Fruit fly (Drosophila melanogaster) whole organism, prepupa: ENCODE results near the gene CG31161.

Experiments used
- CG10669 ChIP-seq: fragments of 200-800 bp; sonication (Bioruptor generic); optimal IDR thresholded peaks from 3 replicates; lab custom pipeline; 2018; ENCODE audit warnings: missing biosample characterization, mild to moderate bottlenecking, missing genetic modification characterization, moderate library complexity
- CG11294 ChIP-seq: fragments of 200-800 bp; sonication (Bioruptor generic); IDR thresholded peaks from 2 replicates; pipeline ENCODE4 v1.3.6; 2022; ENCODE audit warnings: missing biosample characterization, missing genetic modification characterization
- CG11762 ChIP-seq: fragments of 200-800 bp; sonication (Bioruptor generic); optimal IDR thresholded peaks from 3 replicates; lab custom pipeline; 2016; ENCODE audit warnings: missing biosample characterization, missing genetic modification characterization; ENCODE audit not compliant: insufficient read depth
- CG11902 ChIP-seq: fragments of 200-800 bp; sonication (Bioruptor generic); optimal IDR thresholded peaks from 3 replicates; lab custom pipeline; 2016; ENCODE audit warnings: missing biosample characterization, missing genetic modification characterization
- CG1621 ChIP-seq: fragments of 200-800 bp; sonication (Bioruptor generic); optimal IDR thresholded peaks from 3 replicates; lab custom pipeline; 2018; ENCODE audit warnings: missing biosample characterization, mild to moderate bottlenecking, missing genetic modification characterization
- CG16779 ChIP-seq: fragments of 200-800 bp; sonication (Bioruptor generic); optimal IDR thresholded peaks from 3 replicates; lab custom pipeline; 2017; ENCODE audit warnings: missing biosample characterization, mild to moderate bottlenecking, missing genetic modification characterization
- CG3032 ChIP-seq: fragments of 200-800 bp; optimal IDR thresholded peaks from 2 replicates; lab custom pipeline; 2019; ENCODE audit warnings: missing biosample characterization, mild to moderate bottlenecking, missing genetic modification characterization, moderate library complexity
- CG31627 ChIP-seq: fragments of 200-800 bp; sonication (Bioruptor generic); optimal IDR thresholded peaks from 3 replicates; lab custom pipeline; 2016; ENCODE audit warnings: missing biosample characterization, missing genetic modification characterization
- CG32006 ChIP-seq: fragments of 200-800 bp; sonication (Bioruptor generic); optimal IDR thresholded peaks from 3 replicates; lab custom pipeline; 2017; ENCODE audit warnings: missing biosample characterization, mild to moderate bottlenecking, missing genetic modification characterization
- CG34406 ChIP-seq: fragments of 200-800 bp; sonication (Bioruptor generic); optimal IDR thresholded peaks from 3 replicates; lab custom pipeline; 2016; ENCODE audit warnings: missing biosample characterization, missing genetic modification characterization
- CG3919 ChIP-seq: fragments of 200-800 bp; sonication (Bioruptor generic); optimal IDR thresholded peaks from 3 replicates; lab custom pipeline; 2016; ENCODE audit warnings: missing biosample characterization, missing genetic modification characterization
- CG4318 ChIP-seq: fragments of 200-800 bp; sonication (Bioruptor generic); optimal IDR thresholded peaks from 3 replicates; lab custom pipeline; 2017; ENCODE audit warnings: missing biosample characterization, mild to moderate bottlenecking, missing genetic modification characterization
- CG6163 ChIP-seq: fragments of 200-800 bp; sonication (Bioruptor generic); IDR thresholded peaks from 3 replicates; pipeline ENCODE4 v1.3.6; 2022; ENCODE audit warnings: missing biosample characterization, missing genetic modification characterization
- CG6276 ChIP-seq: fragments of 200-800 bp; sonication (Bioruptor generic); optimal IDR thresholded peaks from 2 replicates; lab custom pipeline; 2017; ENCODE audit warnings: missing biosample characterization, mild to moderate bottlenecking, missing genetic modification characterization
- CG6792 ChIP-seq: fragments of 200-800 bp; sonication (Bioruptor generic); optimal IDR thresholded peaks from 3 replicates; lab custom pipeline; 2016; ENCODE audit warnings: missing biosample characterization, missing genetic modification characterization
- CG6808 ChIP-seq: fragments of 200-800 bp; sonication (Bioruptor generic); optimal IDR thresholded peaks from 3 replicates; lab custom pipeline; 2017; ENCODE audit warnings: missing biosample characterization, missing genetic modification characterization, mild to moderate bottlenecking, moderate library complexity, missing genetic modification reagents
- CG6854 ChIP-seq: fragments of 200-800 bp; sonication (Bioruptor generic); optimal IDR thresholded peaks from 2 replicates; lab custom pipeline; 2017; ENCODE audit warnings: missing biosample characterization, mild to moderate bottlenecking, missing genetic modification characterization
- CG7368 ChIP-seq: fragments of 200-800 bp; sonication (Bioruptor generic); optimal IDR thresholded peaks from 3 replicates; lab custom pipeline; 2016; ENCODE audit warnings: missing biosample characterization, missing genetic modification characterization
- CG8119 ChIP-seq: fragments of 200-800 bp; sonication (Bioruptor generic); IDR thresholded peaks from 3 replicates; pipeline ENCODE4 v1.3.6; 2022; ENCODE audit warnings: missing biosample characterization, missing genetic modification characterization
- CG8319 ChIP-seq: fragments of 200-800 bp; sonication (Bioruptor generic); optimal IDR thresholded peaks from 3 replicates; lab custom pipeline; 2016; ENCODE audit warnings: missing biosample characterization, missing genetic modification characterization
- Eip75B ChIP-seq: fragments of 200-800 bp; sonication (Bioruptor generic); optimal IDR thresholded peaks from 3 replicates; lab custom pipeline; 2016; ENCODE audit warnings: missing biosample characterization, missing genetic modification characterization
- Eip78C ChIP-seq: fragments of 200-800 bp; sonication (Bioruptor generic); peaks from one replicate; lab custom pipeline; 2016; ENCODE audit warnings: missing biosample characterization, missing genetic modification characterization
- Ets21C ChIP-seq: fragments of 200-800 bp; sonication (Bioruptor generic); optimal IDR thresholded peaks from 3 replicates; lab custom pipeline; 2016; ENCODE audit warnings: missing biosample characterization, missing genetic modification characterization
- Ets96B ChIP-seq: fragments of 200-800 bp; optimal IDR thresholded peaks from 2 replicates; lab custom pipeline; 2019; ENCODE audit warnings: missing biosample characterization, mild to moderate bottlenecking, missing genetic modification characterization, moderate library complexity
- Gug ChIP-seq: fragments of 200-800 bp; sonication (Bioruptor generic); IDR thresholded peaks from 2 replicates; pipeline ENCODE4 v1.3.6; 2022; ENCODE audit warnings: missing biosample characterization, missing genetic modification characterization
- Hr38 ChIP-seq: sonication (Bioruptor generic); optimal IDR thresholded peaks from 2 replicates; lab custom pipeline; 2016; ENCODE audit warnings: missing biosample characterization, missing genetic modification characterization
- Met ChIP-seq: fragments of 200-800 bp; sonication (Bioruptor generic); optimal IDR thresholded peaks from 3 replicates; lab custom pipeline; 2016; ENCODE audit warnings: missing biosample characterization, missing genetic modification characterization
- Smox ChIP-seq: fragments of 200-800 bp; sonication (Bioruptor generic); optimal IDR thresholded peaks from 3 replicates; lab custom pipeline; 2016; ENCODE audit warnings: missing biosample characterization, missing genetic modification characterization
- Sox14 ChIP-seq: fragments of 200-800 bp; sonication (Bioruptor generic); optimal IDR thresholded peaks from 3 replicates; lab custom pipeline; 2016; ENCODE audit warnings: missing biosample characterization, missing genetic modification characterization
- Sox15 ChIP-seq: fragments of 200-800 bp; sonication (Bioruptor generic); optimal IDR thresholded peaks from 3 replicates; lab custom pipeline; 2016; ENCODE audit warnings: missing biosample characterization, missing genetic modification characterization
- achi ChIP-seq: fragments of 200-800 bp; sonication (Bioruptor generic); optimal IDR thresholded peaks from 3 replicates; lab custom pipeline; 2016; ENCODE audit warnings: missing biosample characterization, missing genetic modification characterization
- acj6 ChIP-seq: fragments of 200-800 bp; sonication (Bioruptor generic); optimal IDR thresholded peaks from 3 replicates; lab custom pipeline; 2016; ENCODE audit warnings: missing biosample characterization, missing genetic modification characterization
- cyc ChIP-seq: fragments of 200-800 bp; sonication (Bioruptor generic); optimal IDR thresholded peaks from 3 replicates; lab custom pipeline; 2016; ENCODE audit warnings: missing biosample characterization, missing genetic modification characterization
- dac ChIP-seq: fragments of 200-800 bp; sonication (Bioruptor generic); optimal IDR thresholded peaks from 2 replicates; lab custom pipeline; 2017; ENCODE audit warnings: missing biosample characterization, mild to moderate bottlenecking, missing genetic modification characterization
- dsx ChIP-seq: fragments of 200-800 bp; optimal IDR thresholded peaks from 3 replicates; lab custom pipeline; 2019; ENCODE audit warnings: missing biosample characterization, mild to moderate bottlenecking, missing genetic modification characterization, moderate library complexity; ENCODE audit not compliant: poor library complexity, severe bottlenecking
- eg ChIP-seq: fragments of 200-800 bp; sonication (Bioruptor generic); IDR thresholded peaks from 3 replicates; pipeline ENCODE4 v1.3.6; 2022; ENCODE audit warnings: missing biosample characterization, missing genetic modification characterization
- esn ChIP-seq: fragments of 200-800 bp; sonication (Bioruptor generic); optimal IDR thresholded peaks from 2 replicates; lab custom pipeline; 2016; ENCODE audit warnings: missing biosample characterization, mild to moderate bottlenecking, missing genetic modification characterization, moderate library complexity
- fd85E ChIP-seq: fragments of 200-800 bp; sonication (Bioruptor generic); optimal IDR thresholded peaks from 3 replicates; lab custom pipeline; 2016; ENCODE audit warnings: missing biosample characterization, missing genetic modification characterization
- fkh ChIP-seq: fragments of 200-800 bp; sonication (Bioruptor generic); optimal IDR thresholded peaks from 3 replicates; lab custom pipeline; 2017; ENCODE audit warnings: missing biosample characterization, mild to moderate bottlenecking, missing genetic modification characterization, moderate library complexity
- lz ChIP-seq: fragments of 200-800 bp; sonication (Bioruptor generic); optimal IDR thresholded peaks from 3 replicates; lab custom pipeline; 2016; ENCODE audit warnings: missing biosample characterization, missing genetic modification characterization
- pdm3 ChIP-seq: fragments of 200-800 bp; sonication (Bioruptor generic); optimal IDR thresholded peaks from 3 replicates; lab custom pipeline; 2016; ENCODE audit warnings: missing biosample characterization, missing genetic modification characterization
- salr ChIP-seq, 2 experiments: fragments of 200-800 bp; sonication (Bioruptor generic); optimal IDR thresholded peaks; 3 replicates each; lab custom pipeline; 2016 to 2018; ENCODE audit warnings: missing biosample characterization in 2 of 2, missing genetic modification characterization in 2 of 2, mild to moderate bottlenecking in 1 of 2
- spab ChIP-seq: fragments of 200-800 bp; sonication (Bioruptor generic); optimal IDR thresholded peaks from 2 replicates; lab custom pipeline; 2017; ENCODE audit warnings: missing biosample characterization, mild to moderate bottlenecking, missing genetic modification characterization, missing genetic modification reagents
- ss ChIP-seq, 2 experiments: fragments of 200-800 bp; sonication (Bioruptor generic); optimal IDR thresholded peaks; 2 replicates in 1 of 2; 3 replicates in 1 of 2; lab custom pipeline; 2017 to 2018; ENCODE audit warnings: mild to moderate bottlenecking in 2 of 2, missing biosample characterization in 2 of 2, missing genetic modification characterization in 2 of 2, moderate library complexity in 1 of 2
- svp ChIP-seq: fragments of 200-800 bp; sonication (Bioruptor generic); peaks from one replicate; lab custom pipeline; 2016; ENCODE audit warnings: missing biosample characterization, missing genetic modification characterization
- topi ChIP-seq: fragments of 200-800 bp; sonication (Bioruptor generic); optimal IDR thresholded peaks from 3 replicates; lab custom pipeline; 2016; ENCODE audit warnings: missing biosample characterization, missing genetic modification characterization
- vri ChIP-seq: fragments of 200-800 bp; sonication (Bioruptor generic); optimal IDR thresholded peaks from 3 replicates; lab custom pipeline; 2016; ENCODE audit warnings: missing biosample characterization, mild to moderate bottlenecking, missing genetic modification characterization

Gene CG31161

DNA sequence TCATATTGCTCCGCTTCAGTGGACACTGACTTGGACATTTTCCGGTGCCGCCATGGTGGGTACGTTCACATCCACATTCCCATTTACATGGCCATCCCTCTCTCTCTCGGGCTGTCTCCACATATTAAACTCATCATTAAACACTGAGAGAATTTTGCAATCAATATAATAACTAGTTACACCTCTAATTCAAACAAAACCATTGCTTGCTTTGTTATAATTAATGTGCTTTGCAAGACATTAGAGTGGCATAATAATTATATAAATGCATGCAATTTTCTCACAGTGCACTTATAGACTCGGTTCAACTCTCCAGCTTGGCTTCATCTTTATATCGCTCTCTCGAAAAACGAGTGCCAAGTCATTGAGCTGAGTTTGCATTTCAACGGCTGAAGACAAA lies 8.4 kb downstream of the CG31161 start (continued):
- TF ChIP-seq CG32006 (GFP tag; lab: Kevin White, UChicago), result peak; percentile 93
- TF ChIP-seq Gug (GFP tag; lab: Robert Waterston, UW), result peak; percentile 90
- peak; percentile 98 for TF ChIP-seq Eip78C (GFP tag; lab: Kevin White, UChicago)
- peak; percentile 60 for TF ChIP-seq fd85E (GFP tag; lab: Kevin White, UChicago)
- TF ChIP-seq cyc, result peak; percentile 81
- peak; percentile 91 for TF ChIP-seq Eip75B (GFP tag; lab: Kevin White, UChicago)
- TF ChIP-seq Sox15, result peak; percentile 78
- peak; percentile 85 for TF ChIP-seq CG11762 (GFP tag; lab: Kevin White, UChicago)
- peak; percentile 91 for TF ChIP-seq CG10669 (GFP tag; lab: Kevin White, UChicago)
- TF ChIP-seq Smox (GFP tag; lab: Kevin White, UChicago), result no peak
- peak; percentile 88 for TF ChIP-seq spab (GFP tag; lab: Kevin White, UChicago)
- peak; percentile 44 for TF ChIP-seq Hr38 (GFP tag; lab: Kevin White, UChicago)
- peak; percentile 87 for TF ChIP-seq CG16779
- TF ChIP-seq CG1621 (tag; lab: Kevin White, UChicago), result peak; percentile 84
- peak; percentile 81 to 89 for TF ChIP-seq ss (GFP tag; optimal IDR thresholded peaks at IDR 0.05; lab: Kevin White, UChicago)
- TF ChIP-seq dac (GFP tag; lab: Kevin White, UChicago), result peak; percentile 78
- TF ChIP-seq CG11902 (GFP tag; lab: Kevin White, UChicago), result peak; percentile 76
- no peak for TF ChIP-seq CG6854 (GFP tag; lab: Kevin White, UChicago)
- TF ChIP-seq CG4318 (GFP tag; lab: Kevin White, UChicago), result no peak
- peak; percentile 93 for TF ChIP-seq svp (GFP tag; lab: Kevin White, UChicago)

dm6 chr3R:22625514-22626333 lies 9.4 kb downstream of the CG31161 start:
- TF ChIP-seq CG34406 (GFP tag; lab: Kevin White, UChicago), result peak; percentile 16
- peak; percentile 14 for TF ChIP-seq CG6276 (GFP tag; lab: Kevin White, UChicago)
- peak; percentile 57 for TF ChIP-seq CG31627 (GFP tag; lab: Kevin White, UChicago)
- TF ChIP-seq CG7368 (GFP tag; lab: Kevin White, UChicago), result no peak
- peak; percentile 41 for TF ChIP-seq spab (GFP tag; lab: Kevin White, UChicago)
- TF ChIP-seq Gug (GFP tag; lab: Robert Waterston, UW), result no peak
- peak; percentile 53 for TF ChIP-seq CG32006 (GFP tag; lab: Kevin White, UChicago)
- TF ChIP-seq achi (GFP tag; lab: Kevin White, UChicago), result peak; percentile 42
- TF ChIP-seq CG6808 (GFP tag; lab: Kevin White, UChicago), result peak; percentile 47
- peak; percentile 70 for TF ChIP-seq Smox (GFP tag; lab: Kevin White, UChicago)
- TF ChIP-seq CG1621 (tag; lab: Kevin White, UChicago), result no peak
- no peak for TF ChIP-seq CG8319 (GFP tag; lab: Kevin White, UChicago)
- no peak for TF ChIP-seq CG3032 (tag; lab: Kevin White, UChicago)
- TF ChIP-seq fkh, result peak; percentile 76
- TF ChIP-seq CG8119, result peak; percentile 42; the same call in 1 of the 3 replicates
- TF ChIP-seq CG6792 (GFP tag; lab: Kevin White, UChicago), result peak; percentile 55
- no peak for TF ChIP-seq Hr38 (GFP tag; lab: Kevin White, UChicago)
- peak; percentile 56 for TF ChIP-seq Met (GFP tag; lab: Kevin White, UChicago)
- peak; percentile 34 for TF ChIP-seq Ets21C (GFP tag; lab: Kevin White, UChicago)
- TF ChIP-seq salr (GFP tag; optimal IDR thresholded peaks at IDR 0.05; lab: Kevin White, UChicago), result no peak
- TF ChIP-seq CG3919 (GFP tag; lab: Kevin White, UChicago), result peak; percentile 16
- no peak for TF ChIP-seq CG11762 (GFP tag; lab: Kevin White, UChicago)
- no peak for TF ChIP-seq CG6854 (GFP tag; lab: Kevin White, UChicago)
- TF ChIP-seq vri (GFP tag; lab: Kevin White, UChicago), result no peak
- TF ChIP-seq lz (GFP tag; lab: Kevin White, UChicago), result peak; percentile 34
- peak; percentile 35 for TF ChIP-seq dsx (GFP tag; lab: Kevin White, UChicago)
- no peak for TF ChIP-seq Sox14
- TF ChIP-seq Eip78C (GFP tag; lab: Kevin White, UChicago), result peak; percentile 82
- peak; percentile 66 for TF ChIP-seq topi (GFP tag; lab: Kevin White, UChicago)
- TF ChIP-seq CG6163, result no peak
- TF ChIP-seq acj6 (GFP tag; lab: Kevin White, UChicago), result peak; percentile 49
- no peak for TF ChIP-seq eg
- TF ChIP-seq CG11294 (GFP tag; lab: Robert Waterston, UW), result no peak
- TF ChIP-seq esn (GFP tag; lab: Kevin White, UChicago), result peak; percentile 81
- TF ChIP-seq fd85E (GFP tag; lab: Kevin White, UChicago), result no peak
- peak; percentile 54 for TF ChIP-seq pdm3
- TF ChIP-seq Ets96B, result peak; percentile 35
